Fruit fly (Drosophila melanogaster): Measurements from ENCODE around the gene CG10445.

Gene CG10445

DNA sequence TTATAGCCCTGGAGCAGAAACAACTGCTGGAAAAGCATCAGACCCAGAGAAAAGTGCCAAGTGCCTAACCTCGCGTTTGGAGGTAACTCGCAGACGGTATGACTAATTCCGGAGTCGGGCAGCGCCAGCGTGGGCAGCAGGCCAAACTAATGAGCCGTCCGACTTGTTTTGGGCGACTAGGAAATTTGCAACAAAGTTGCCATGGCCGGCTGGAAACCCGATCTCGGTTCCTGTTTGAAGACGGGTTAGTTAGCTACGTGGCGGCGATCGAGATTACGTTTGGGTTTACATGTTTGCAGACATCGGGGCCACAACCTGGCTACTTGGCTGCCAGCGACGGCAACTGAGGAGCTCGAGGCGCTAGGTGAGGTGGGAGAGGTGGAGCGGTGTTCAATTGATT is 36.9 kb upstream of the CG10445 start:
- no peak for TF ChIP-seq CG14655 (GFP tag; optimal IDR thresholded peaks at IDR 0.05)
- TF ChIP-seq CG8159 (tag; optimal IDR thresholded peaks at IDR 0.05): no peak
- TF ChIP-seq CG17806 (tag; optimal IDR thresholded peaks at IDR 0.05): no peak
- no peak for TF ChIP-seq CG10348 (GFP tag; IDR thresholded peaks at IDR 0.05)
- no peak for TF ChIP-seq Pif1B (GFP tag; optimal IDR thresholded peaks at IDR 0.05)
- TF ChIP-seq CG9948 (tag; optimal IDR thresholded peaks at IDR 0.05): no peak
- no peak for TF ChIP-seq CG8301 (tag; optimal IDR thresholded peaks at IDR 0.05)
- no peak for TF ChIP-seq CG34367 (tag; optimal IDR thresholded peaks at IDR 0.05)
- no peak for TF ChIP-seq CG15710 (tag; optimal IDR thresholded peaks at IDR 0.05)
- no peak for TF ChIP-seq CG13204 (GFP tag; optimal IDR thresholded peaks at IDR 0.05)
- no peak for TF ChIP-seq rn (GFP tag; IDR thresholded peaks at IDR 0.05)
- no peak for TF ChIP-seq CG12605 (GFP tag; IDR thresholded peaks at IDR 0.05)
- no peak for TF ChIP-seq EcR (GFP tag; optimal IDR thresholded peaks at IDR 0.05)
- no peak for TF ChIP-seq CG32121 (GFP tag; IDR thresholded peaks at IDR 0.05)
- TF ChIP-seq Ets98B (GFP tag; IDR thresholded peaks at IDR 0.05): no peak
- TF ChIP-seq D1 (tag; optimal IDR thresholded peaks at IDR 0.05): no peak
- no peak for TF ChIP-seq Pif1A (GFP tag; optimal IDR thresholded peaks at IDR 0.05)
- no peak for TF ChIP-seq Snoo (tag; optimal IDR thresholded peaks at IDR 0.05)
- TF ChIP-seq gl (tag; optimal IDR thresholded peaks at IDR 0.05): no peak

DNA sequence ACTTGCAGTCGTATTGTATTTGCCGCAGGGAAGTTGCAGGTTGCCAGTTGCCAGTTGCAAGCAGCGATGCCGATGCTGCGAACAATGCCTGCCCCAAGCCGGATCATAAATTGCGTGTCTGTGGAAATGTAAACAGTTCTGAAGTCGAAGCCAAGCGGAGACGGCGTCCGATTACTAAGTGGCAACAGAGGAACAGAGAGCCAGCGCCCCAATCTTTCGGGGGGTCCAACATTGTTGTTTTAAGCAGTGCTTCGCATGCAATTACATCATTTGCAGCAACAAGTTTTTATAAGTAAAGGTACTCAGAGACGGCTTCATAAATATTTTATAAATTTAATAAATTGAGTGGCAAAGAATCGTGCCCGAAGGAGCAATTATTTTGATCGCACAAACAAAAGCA is 34.4 kb upstream of the CG10445 start:
- peak; percentile 10 for TF ChIP-seq CG13204 (GFP tag; optimal IDR thresholded peaks at IDR 0.05)
- no peak for TF ChIP-seq CG4496 (GFP tag; IDR thresholded peaks at IDR 0.05)
- no peak for TF ChIP-seq CG32121 (GFP tag; IDR thresholded peaks at IDR 0.05)
- TF ChIP-seq Pif1B (GFP tag; optimal IDR thresholded peaks at IDR 0.05): no peak
- no peak for TF ChIP-seq D1 (tag; optimal IDR thresholded peaks at IDR 0.05)
- TF ChIP-seq Pif1A (GFP tag; optimal IDR thresholded peaks at IDR 0.05): no peak

DNA sequence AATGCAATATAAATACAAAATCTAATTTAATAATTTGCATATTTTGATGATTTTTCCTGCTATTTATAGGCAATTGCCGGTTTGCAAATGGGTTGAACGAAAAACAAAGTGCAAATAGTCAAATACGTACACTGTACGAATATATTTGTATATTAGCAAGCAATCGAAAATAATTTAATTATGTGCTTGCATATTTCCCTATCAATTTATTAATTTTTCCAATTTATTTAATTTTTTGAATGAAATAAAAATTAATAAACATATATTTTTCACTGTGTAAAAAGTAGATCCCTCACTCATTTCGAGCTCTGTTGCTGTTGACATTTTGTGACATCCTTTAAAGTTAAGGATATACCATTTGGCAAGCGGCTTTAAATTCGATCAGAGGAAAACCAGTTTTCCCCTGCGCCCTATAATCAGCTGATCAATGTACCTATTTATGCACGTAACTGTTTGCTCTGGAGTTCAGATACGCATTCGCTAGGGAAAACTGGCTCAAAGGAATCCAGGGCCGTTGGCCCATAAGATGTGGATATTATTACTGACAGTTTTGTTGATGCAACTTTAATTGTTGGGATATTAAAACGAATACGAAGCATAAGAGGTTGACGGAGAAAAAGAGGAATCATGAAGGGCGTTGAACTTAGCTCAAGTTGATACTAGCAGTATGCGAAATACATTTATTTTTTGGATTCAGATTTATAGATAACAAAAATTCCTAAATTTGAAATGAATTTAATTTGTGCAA is 33.1 kb upstream of the CG10445 start:
- TF ChIP-seq Pif1B (GFP tag; optimal IDR thresholded peaks at IDR 0.05): no peak
- TF ChIP-seq CG14655 (GFP tag; optimal IDR thresholded peaks at IDR 0.05): peak; percentile 60
- TF ChIP-seq CG32121 (GFP tag; IDR thresholded peaks at IDR 0.05): no peak
- TF ChIP-seq CG12605 (GFP tag; IDR thresholded peaks at IDR 0.05): no peak
- TF ChIP-seq CG8159 (tag; optimal IDR thresholded peaks at IDR 0.05): peak; percentile 75
- 0 out of 3 replicates have a peak, but pooled peaks have one; percentile 44 for TF ChIP-seq CG4496 (GFP tag; IDR thresholded peaks at IDR 0.05)
- TF ChIP-seq CG13204 (GFP tag; optimal IDR thresholded peaks at IDR 0.05): no peak
- peak; percentile 62 for TF ChIP-seq CG9948 (tag; optimal IDR thresholded peaks at IDR 0.05)
- peak; percentile 16 for TF ChIP-seq CG8301 (tag; optimal IDR thresholded peaks at IDR 0.05)
- TF ChIP-seq gl (tag; optimal IDR thresholded peaks at IDR 0.05): no peak
- no peak for TF ChIP-seq rn (GFP tag; IDR thresholded peaks at IDR 0.05)
- no peak for TF ChIP-seq fd96Ca (GFP tag; IDR thresholded peaks at IDR 0.05)
- TF ChIP-seq CG10348 (GFP tag; IDR thresholded peaks at IDR 0.05): no peak
- peak; percentile 96 for TF ChIP-seq EcR (GFP tag; optimal IDR thresholded peaks at IDR 0.05)
- peak; percentile 68 for TF ChIP-seq CG17806 (tag; optimal IDR thresholded peaks at IDR 0.05)
- peak; percentile 54 for TF ChIP-seq CG15710 (tag; optimal IDR thresholded peaks at IDR 0.05)
- TF ChIP-seq D1 (tag; optimal IDR thresholded peaks at IDR 0.05): peak; percentile 32
- no peak for TF ChIP-seq Ets98B (GFP tag; IDR thresholded peaks at IDR 0.05)
- TF ChIP-seq Snoo (tag; optimal IDR thresholded peaks at IDR 0.05): no peak
- peak; percentile 22 for TF ChIP-seq CG34367 (tag; optimal IDR thresholded peaks at IDR 0.05)
- TF ChIP-seq Pif1A (GFP tag; optimal IDR thresholded peaks at IDR 0.05): peak; percentile 23

DNA sequence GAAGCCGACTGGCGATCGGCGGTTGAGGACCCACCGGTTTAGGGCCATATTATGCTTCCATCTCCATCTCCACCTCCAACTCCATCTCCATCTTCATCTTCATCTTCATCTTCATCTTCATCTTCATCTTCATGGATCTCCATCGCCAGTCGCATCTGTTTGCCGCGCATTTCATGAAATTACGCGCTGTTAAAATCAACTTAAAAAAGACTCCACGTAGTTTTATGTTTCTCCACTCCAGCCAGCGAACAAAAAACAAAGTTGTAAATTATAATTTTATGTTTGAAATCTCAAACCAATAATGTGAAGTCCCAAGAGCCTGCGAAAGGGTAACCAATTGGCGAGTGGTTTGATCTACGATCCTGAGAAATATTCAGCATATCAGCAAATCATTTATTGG is 30.0 kb upstream of the CG10445 start:
- TF ChIP-seq CG17806 (tag; optimal IDR thresholded peaks at IDR 0.05) (no peak), CG12605 (GFP tag; IDR thresholded peaks at IDR 0.05) (no peak), Ets98B (GFP tag; IDR thresholded peaks at IDR 0.05) (no peak), CG15710 (tag; optimal IDR thresholded peaks at IDR 0.05) (no peak), CG13204 (GFP tag; optimal IDR thresholded peaks at IDR 0.05) (no peak), gl (tag; optimal IDR thresholded peaks at IDR 0.05) (no peak), CG4496 (GFP tag; IDR thresholded peaks at IDR 0.05) (no peak), CG10348 (GFP tag; IDR thresholded peaks at IDR 0.05) (no peak), fd96Ca (GFP tag; IDR thresholded peaks at IDR 0.05) (no peak), D1 (tag; optimal IDR thresholded peaks at IDR 0.05) (no peak), EcR (GFP tag; optimal IDR thresholded peaks at IDR 0.05) (no peak)

DNA sequence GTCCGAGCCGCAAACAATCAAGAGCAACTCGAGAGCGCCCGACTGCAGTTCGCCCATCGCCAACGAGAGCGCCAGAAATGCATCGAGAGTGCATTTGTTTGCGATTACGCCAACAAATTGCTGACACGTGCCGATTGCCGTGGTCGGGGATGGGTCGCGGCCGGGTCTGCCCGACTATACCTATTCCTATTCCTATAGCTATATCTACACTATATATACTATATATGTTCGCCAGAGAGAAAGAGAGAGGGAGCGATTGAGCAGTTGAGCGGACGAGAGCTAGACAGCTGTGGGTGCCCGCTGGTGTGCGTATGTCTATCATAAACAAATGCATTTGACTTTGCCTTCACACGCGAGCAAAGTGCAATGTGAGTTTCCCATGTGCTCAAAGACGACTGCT is 27.2 kb upstream of the CG10445 start:
- TF ChIP-seq CG9948 (tag; optimal IDR thresholded peaks at IDR 0.05): no peak
- no peak for TF ChIP-seq Snoo (tag; optimal IDR thresholded peaks at IDR 0.05)
- TF ChIP-seq CG14655 (GFP tag; optimal IDR thresholded peaks at IDR 0.05): peak; percentile 34
- TF ChIP-seq Pif1A (GFP tag; optimal IDR thresholded peaks at IDR 0.05): no peak
- TF ChIP-seq CG32121 (GFP tag; IDR thresholded peaks at IDR 0.05): peak; percentile 68
- TF ChIP-seq CG34367 (tag; optimal IDR thresholded peaks at IDR 0.05): no peak
- no peak for TF ChIP-seq rn (GFP tag; IDR thresholded peaks at IDR 0.05)
- peak; percentile 15 for TF ChIP-seq CG8301 (tag; optimal IDR thresholded peaks at IDR 0.05)
- no peak for TF ChIP-seq CG13204 (GFP tag; optimal IDR thresholded peaks at IDR 0.05)
- no peak for TF ChIP-seq gl (tag; optimal IDR thresholded peaks at IDR 0.05)
- no peak for TF ChIP-seq CG8159 (tag; optimal IDR thresholded peaks at IDR 0.05)
- no peak for TF ChIP-seq EcR (GFP tag; optimal IDR thresholded peaks at IDR 0.05)
- TF ChIP-seq CG12605 (GFP tag; IDR thresholded peaks at IDR 0.05): peak; percentile 32; the same call in 1 of the 2 replicates
- no peak for TF ChIP-seq CG15710 (tag; optimal IDR thresholded peaks at IDR 0.05)
- TF ChIP-seq D1 (tag; optimal IDR thresholded peaks at IDR 0.05): no peak
- peak; percentile 37; the same call in 1 of the 3 replicates for TF ChIP-seq CG4496 (GFP tag; IDR thresholded peaks at IDR 0.05)
- no peak for TF ChIP-seq CG10348 (GFP tag; IDR thresholded peaks at IDR 0.05)
- TF ChIP-seq Ets98B (GFP tag; IDR thresholded peaks at IDR 0.05): peak; percentile 31; the same call in 1 of the 2 replicates
- TF ChIP-seq fd96Ca (GFP tag; IDR thresholded peaks at IDR 0.05): no peak
- no peak for TF ChIP-seq CG17806 (tag; optimal IDR thresholded peaks at IDR 0.05)
- no peak for TF ChIP-seq Pif1B (GFP tag; optimal IDR thresholded peaks at IDR 0.05)
